Fruit fly (Drosophila melanogaster): ENCODE results near the gene Cpr64Aa.

The Cpr64Aa gene

dm6 chr3L:4242428-4242827, 33.5 kb upstream of the Cpr64Aa start, which contains the start of gene pav (continued):
- TF ChIP-seq HLH4C (GFP tag; IDR thresholded peaks at IDR 0.05; ENCODE audit: partially characterized antibody): no peak
- 0 out of 2 replicates have a peak, but pooled peaks have one; percentile 18 for TF ChIP-seq CG1024 (GFP tag; IDR thresholded peaks at IDR 0.05)
- peak; percentile 79 for TF ChIP-seq CG9797 (GFP tag; optimal IDR thresholded peaks at IDR 0.05)
- no peak for TF ChIP-seq CG13894 (tag; optimal IDR thresholded peaks at IDR 0.05)
- no peak for TF ChIP-seq sim (GFP tag; IDR thresholded peaks at IDR 0.05)
- TF ChIP-seq croc (GFP tag; conservative IDR thresholded peaks at IDR 0.05): no peak
- TF ChIP-seq CG13624 (GFP tag; optimal IDR thresholded peaks at IDR 0.05): no peak
- peak in 1 of 2 experiments; percentile 55 for TF ChIP-seq dpn (GFP tag; optimal IDR thresholded peaks at IDR 0.05)
- no peak for TF ChIP-seq CG2875 (GFP tag; optimal IDR thresholded peaks at IDR 0.05)
- TF ChIP-seq CG2678 (tag; optimal IDR thresholded peaks at IDR 0.05): no peak
- no peak for TF ChIP-seq luna (GFP tag; optimal IDR thresholded peaks at IDR 0.05)
- no peak for TF ChIP-seq CG5245 (GFP tag; optimal IDR thresholded peaks at IDR 0.05)
- TF ChIP-seq tll (GFP tag; optimal IDR thresholded peaks at IDR 0.05): no peak
- no peak for TF ChIP-seq psq (GFP tag; optimal IDR thresholded peaks at IDR 0.05)
- TF ChIP-seq CG15514 (GFP tag; optimal IDR thresholded peaks at IDR 0.05): peak; percentile 58
- TF ChIP-seq sug (tag; optimal IDR thresholded peaks at IDR 0.05): no peak
- no peak for TF ChIP-seq CG17912 (GFP tag; optimal IDR thresholded peaks at IDR 0.05)
- no peak for TF ChIP-seq rib (GFP tag; IDR thresholded peaks at IDR 0.05)
- TF ChIP-seq pan (optimal IDR thresholded peaks at IDR 0.05): no peak
- TF ChIP-seq pan (GFP tag; optimal IDR thresholded peaks at IDR 0.05 in 1 of 2, IDR thresholded peaks at IDR 0.05 in 1 of 2): peak in 1 of 2 experiments; percentile 46
- peak; percentile 38; the same call in 1 of the 3 replicates for TF ChIP-seq ase (GFP tag; IDR thresholded peaks at IDR 0.05)
- TF ChIP-seq CG7786 (GFP tag; optimal IDR thresholded peaks at IDR 0.05): no peak
- TF ChIP-seq crol (GFP tag; IDR thresholded peaks at IDR 0.05): no peak
- TF ChIP-seq pzg (GFP tag; optimal IDR thresholded peaks at IDR 0.05): peak; percentile 77
- no peak for TF ChIP-seq wek (GFP tag; optimal IDR thresholded peaks at IDR 0.05)
- TF ChIP-seq Sox102F (GFP tag; optimal IDR thresholded peaks at IDR 0.05): no peak
- no peak for TF ChIP-seq CG7357 (GFP tag; IDR thresholded peaks at IDR 0.05)
- TF ChIP-seq E2f2 (GFP tag; IDR thresholded peaks at IDR 0.05): peak; percentile 93
- no peak for TF ChIP-seq CG6683 (GFP tag; optimal IDR thresholded peaks at IDR 0.05)
- TF ChIP-seq kni (GFP tag; optimal IDR thresholded peaks at IDR 0.05): no peak
- no peak for TF ChIP-seq sr (GFP tag; IDR thresholded peaks at IDR 0.05)
- no peak for TF ChIP-seq inv (GFP tag; IDR thresholded peaks at IDR 0.05; ENCODE audit: partially characterized antibody)
- no peak for TF ChIP-seq CG7839 (tag; optimal IDR thresholded peaks at IDR 0.05)
- peak; percentile 51 for TF ChIP-seq dm (GFP tag; optimal IDR thresholded peaks at IDR 0.05)
- TF ChIP-seq gt (GFP tag; IDR thresholded peaks at IDR 0.05): no peak
- no peak for TF ChIP-seq run (tag; optimal IDR thresholded peaks at IDR 0.05)
- TF ChIP-seq trh (GFP tag; optimal IDR thresholded peaks at IDR 0.05): no peak
- peak; percentile 55 for TF ChIP-seq CG14441 (GFP tag; IDR thresholded peaks at IDR 0.05)
- peak; percentile 19 for TF ChIP-seq CG12155 (GFP tag; optimal IDR thresholded peaks at IDR 0.05)
- no peak for TF ChIP-seq CG11723 (GFP tag; optimal IDR thresholded peaks at IDR 0.05)
- peak; percentile 8; the same call in 1 of the 2 replicates for TF ChIP-seq Rx (GFP tag; IDR thresholded peaks at IDR 0.05)
- no peak for TF ChIP-seq tna (GFP tag; IDR thresholded peaks at IDR 0.05; ENCODE audit: partially characterized antibody)
- no peak for TF ChIP-seq Sin3A (optimal IDR thresholded peaks at IDR 0.05)
- TF ChIP-seq exex (tag; optimal IDR thresholded peaks at IDR 0.05): no peak
- TF ChIP-seq CG17385 (GFP tag; optimal IDR thresholded peaks at IDR 0.05): no peak
- no peak for TF ChIP-seq toy (GFP tag; IDR thresholded peaks at IDR 0.05)
- no peak for TF ChIP-seq CG1792 (GFP tag; optimal IDR thresholded peaks at IDR 0.05)
- peak; percentile 58 for TF ChIP-seq CG7372 (GFP tag; IDR thresholded peaks at IDR 0.05)
- peak; percentile 2 for TF ChIP-seq CrebB (tag; optimal IDR thresholded peaks at IDR 0.05)
- no peak for TF ChIP-seq klu (GFP tag; IDR thresholded peaks at IDR 0.05)
- peak; percentile 39; the same call in 1 of the 2 replicates for TF ChIP-seq Taf1 (GFP tag; IDR thresholded peaks at IDR 0.05)
- TF ChIP-seq Awh (GFP tag; IDR thresholded peaks at IDR 0.05): no peak; the same call in 1 of the 2 replicates

Measured in whole organism, embryonic.